Worm (Caenorhabditis elegans) whole organism, L1 larva: ENCODE results near the gene W05E10.5.

Experiments
- ama-1 ChIP-seq: fragments of 150-350 bp; optimal IDR thresholded peaks from 2 replicates; lab custom pipeline; 2014
- blmp-1 ChIP-seq: fragments of 150-350 bp; optimal IDR thresholded peaks from 2 replicates; lab custom pipeline; 2014; ENCODE audit warnings: missing biosample characterization, missing genetic modification characterization
- ceh-82 ChIP-seq, 3 experiments: fragments of 150-350 bp in 1 of 3; sonication (generic microtip) in 2 of 3; optimal IDR thresholded peaks; 2 replicates each; lab custom pipeline; 2014 to 2017; ENCODE audit warnings: missing biosample characterization in 3 of 3, missing genetic modification characterization in 3 of 3
- fkh-10 ChIP-seq: sonication (generic microtip); optimal IDR thresholded peaks from 2 replicates; lab custom pipeline; 2017; ENCODE audit warnings: missing biosample characterization, missing genetic modification reagents, missing genetic modification characterization
- fos-1 ChIP-seq: fragments of 150-350 bp; optimal IDR thresholded peaks from 2 replicates; lab custom pipeline; 2014; ENCODE audit warnings: missing biosample characterization, missing genetic modification characterization
- lin-14 ChIP-seq: fragments of 200-800 bp; sonication (Bioruptor generic); optimal IDR thresholded peaks from 2 replicates; lab custom pipeline; 2018; ENCODE audit warnings: mild to moderate bottlenecking, missing genetic modification characterization, moderate library complexity, missing compliant biosample characterization
- mab-9 ChIP-seq: fragments of 200-800 bp; sonication (Bioruptor generic); IDR thresholded peaks from 2 replicates; pipeline ENCODE4 v1.3.6; 2022; ENCODE audit warnings: missing genetic modification reagents, missing genetic modification characterization, missing compliant biosample characterization
- mep-1 ChIP-seq: fragments of 150-350 bp; optimal IDR thresholded peaks from 2 replicates; lab custom pipeline; 2014; ENCODE audit warnings: missing biosample characterization, missing genetic modification characterization
- nhr-237 ChIP-seq: fragments of 150-350 bp; optimal IDR thresholded peaks from 2 replicates; lab custom pipeline; 2014; ENCODE audit warnings: missing biosample characterization, missing genetic modification characterization
- nhr-76 ChIP-seq: sonication (generic microtip); optimal IDR thresholded peaks from 2 replicates; lab custom pipeline; 2017; ENCODE audit warnings: missing biosample characterization, missing genetic modification characterization
- pax-3 ChIP-seq: fragments of 200-800 bp; sonication (Bioruptor generic); optimal IDR thresholded peaks from 2 replicates; lab custom pipeline; 2018; ENCODE audit warnings: mild to moderate bottlenecking, missing genetic modification characterization, moderate library complexity, missing compliant biosample characterization
- pqm-1 ChIP-seq: sonication (generic microtip); optimal IDR thresholded peaks from 3 replicates; lab custom pipeline; 2017; ENCODE audit warnings: missing biosample characterization, missing genetic modification characterization
- unc-130 ChIP-seq: fragments of 150-350 bp; optimal IDR thresholded peaks from 2 replicates; lab custom pipeline; 2017; ENCODE audit warnings: missing biosample characterization, missing genetic modification characterization, inconsistent platforms
- unc-98 ChIP-seq: fragments of 200-800 bp; sonication (Bioruptor generic); IDR thresholded peaks from 2 replicates; pipeline ENCODE4 v1.3.6; 2022; ENCODE audit warnings: missing genetic modification characterization, missing compliant biosample characterization

DNA sequence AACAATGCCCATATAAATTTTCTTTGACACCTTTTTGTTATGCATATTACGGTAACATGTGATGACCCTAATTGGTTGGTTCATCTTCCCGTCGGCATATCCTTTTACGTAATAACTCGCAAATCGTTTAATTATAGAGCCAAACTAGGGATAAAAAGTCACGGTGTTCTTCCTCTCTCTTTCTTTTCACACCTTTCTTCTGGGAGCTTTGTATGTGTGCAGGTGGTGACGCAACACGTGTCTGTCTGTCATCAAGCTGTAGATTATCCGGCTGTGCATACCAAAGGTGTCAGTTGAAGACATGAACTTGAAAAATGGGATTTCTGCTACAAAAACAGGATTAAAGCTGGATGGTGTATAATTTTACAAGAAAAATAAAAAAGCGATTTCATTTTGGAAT is 34.9 kb downstream of the W05E10.5 start:
- TF ChIP-seq nhr-76 (no peak), blmp-1 (tag; lab: Kevin White, UChicago) (no peak), unc-130 (tag; lab: Kevin White, UChicago) (no peak), ceh-82 (tag; optimal IDR thresholded peaks at IDR 0.05; lab: Kevin White, UChicago) (no peak), lin-14 (GFP tag; lab: Kevin White, UChicago) (no peak), pqm-1 (tag; lab: Kevin White, UChicago) (no peak), mep-1 (tag; lab: Kevin White, UChicago) (no peak), ama-1 (lab: Kevin White, UChicago) (no peak), pax-3 (tag; lab: Kevin White, UChicago) (no peak), unc-98 (GFP tag; lab: Robert Waterston, UW) (no peak), nhr-237 (tag; lab: Kevin White, UChicago) (no peak), mab-9 (GFP tag; lab: Robert Waterston, UW) (no peak), fos-1 (tag; lab: Kevin White, UChicago) (no peak), fkh-10 (GFP tag; lab: Kevin White, UChicago) (no peak)
